Worm (Caenorhabditis elegans): ENCODE results near the gene nlp-67.

DNA sequence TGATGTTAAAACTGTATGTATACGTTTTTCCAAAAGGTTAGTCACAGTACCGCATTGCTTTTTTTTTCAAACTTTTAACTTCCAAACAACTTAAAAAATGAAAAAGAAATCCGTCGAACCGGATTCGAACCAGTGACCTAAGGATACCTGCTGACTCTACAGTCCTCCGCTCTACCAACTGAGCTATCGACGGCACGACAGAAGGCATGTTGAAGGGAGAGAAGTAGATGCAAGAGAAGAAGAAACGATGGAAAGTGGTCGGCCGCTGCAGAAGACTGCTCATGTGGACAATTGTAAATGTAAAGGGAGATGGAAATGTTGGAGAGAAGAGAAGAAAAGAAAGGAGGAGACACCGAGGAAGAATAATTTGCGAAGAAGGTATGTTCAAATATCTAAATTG lies 25.5 kb downstream of the nlp-67 start:
- peak; percentile 92 for TF ChIP-seq elt-2 (tag; optimal IDR thresholded peaks at IDR 0.05)
- TF ChIP-seq F13H6.1 (tag; optimal IDR thresholded peaks at IDR 0.05) = peak; percentile 76
- TF ChIP-seq hlh-30 (tag; optimal IDR thresholded peaks at IDR 0.05; ENCODE audit: insufficient read depth) = peak; percentile 74
- peak; percentile 82 for TF ChIP-seq che-1 (tag; optimal IDR thresholded peaks at IDR 0.05)
- peak; percentile 84 for TF ChIP-seq dve-1 (tag; optimal IDR thresholded peaks at IDR 0.05)
- peak; percentile 65 for TF ChIP-seq lin-11 (tag; optimal IDR thresholded peaks at IDR 0.05)
- no peak for TF ChIP-seq ama-1 (optimal IDR thresholded peaks at IDR 0.05)
- peak; percentile 67 for TF ChIP-seq pqm-1 (tag; optimal IDR thresholded peaks at IDR 0.05)
- TF ChIP-seq ztf-16 (tag; optimal IDR thresholded peaks at IDR 0.05) = peak; percentile 75
- peak; percentile 77 for TF ChIP-seq fax-1 (tag; optimal IDR thresholded peaks at IDR 0.05)
